Fruit fly (Drosophila melanogaster): Measurements from ENCODE around the gene mnd.

DNA sequence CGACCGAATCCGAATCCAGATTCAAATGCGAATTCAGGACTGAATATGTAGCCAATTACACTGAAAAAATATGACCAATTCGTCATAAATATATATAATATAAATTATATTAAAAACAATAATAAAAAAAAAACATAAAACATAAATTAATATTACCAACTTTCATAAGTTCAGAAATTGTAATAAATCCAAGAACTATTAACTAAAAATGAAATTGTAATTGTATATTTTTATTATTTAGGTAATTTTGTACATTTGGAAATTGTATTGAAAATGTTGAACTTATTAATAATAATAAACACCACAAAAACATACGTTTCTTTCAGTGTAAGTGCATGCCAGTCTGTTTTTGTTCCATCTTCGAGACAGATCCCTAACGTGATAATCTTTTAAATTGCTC, 23.9 kb upstream of the mnd start:
- TF ChIP-seq pan (optimal IDR thresholded peaks at IDR 0.05) (no peak), Dll (optimal IDR thresholded peaks at IDR 0.05) (no peak), EcR (GFP tag; optimal IDR thresholded peaks at IDR 0.05) (no peak), usp (GFP tag; optimal IDR thresholded peaks at IDR 0.05) (no peak)

Data from whole organism.